Fruit fly (Drosophila melanogaster): ENCODE results near the gene CG9270.

CG9270 gene

dm6 chr2L:20956836-20957235, 22.9 kb upstream of the CG9270 start:
- TF ChIP-seq CG7101 (tag; optimal IDR thresholded peaks at IDR 0.05) (no peak), pad (GFP tag; optimal IDR thresholded peaks at IDR 0.05) (no peak)

- TF ChIP-seq bab1 (GFP tag; optimal IDR thresholded peaks at IDR 0.05), result no peak
- no peak for TF ChIP-seq CG7045 (GFP tag; optimal IDR thresholded peaks at IDR 0.05)
- no peak for TF ChIP-seq Crg-1 (GFP tag; optimal IDR thresholded peaks at IDR 0.05)
- TF ChIP-seq CG11617 (GFP tag; optimal IDR thresholded peaks at IDR 0.05), result no peak
- no peak for TF ChIP-seq CG5204 (GFP tag; optimal IDR thresholded peaks at IDR 0.05)
- no peak for TF ChIP-seq cnc (optimal IDR thresholded peaks at IDR 0.05)
- TF ChIP-seq CG1620 (GFP tag; optimal IDR thresholded peaks at IDR 0.05), result no peak
- TF ChIP-seq ovo (GFP tag; optimal IDR thresholded peaks at IDR 0.05), result no peak
- no peak for TF ChIP-seq CG12768 (GFP tag; optimal IDR thresholded peaks at IDR 0.05)
- no peak for TF ChIP-seq tj (GFP tag; optimal IDR thresholded peaks at IDR 0.05)
- TF ChIP-seq Mnt (GFP tag; optimal IDR thresholded peaks at IDR 0.05), result no peak
These were observed 17.4 kb upstream of the CG9270 start for dm6 chr2L:20951320-20951719.

- TF ChIP-seq CG33017 (tag; optimal IDR thresholded peaks at IDR 0.05), result no peak
- no peak for TF ChIP-seq CG12768 (GFP tag; optimal IDR thresholded peaks at IDR 0.05)
- no peak for TF ChIP-seq Clk (GFP tag; optimal IDR thresholded peaks at IDR 0.05)
- TF ChIP-seq kay (GFP tag; ENCODE audit: borderline replicate concordance), result no peak
- no peak for TF ChIP-seq Crg-1 (GFP tag; optimal IDR thresholded peaks at IDR 0.05)
- TF ChIP-seq bab1 (GFP tag; optimal IDR thresholded peaks at IDR 0.05), result no peak
- TF ChIP-seq ovo (GFP tag; optimal IDR thresholded peaks at IDR 0.05), result no peak
- no peak for TF ChIP-seq CG14711 (tag; optimal IDR thresholded peaks at IDR 0.05)
- no peak for TF ChIP-seq Mnt (GFP tag; optimal IDR thresholded peaks at IDR 0.05)
- no peak for TF ChIP-seq Hr96 (GFP tag; optimal IDR thresholded peaks at IDR 0.05)
- TF ChIP-seq CG1620 (GFP tag; optimal IDR thresholded peaks at IDR 0.05), result no peak
- TF ChIP-seq CG11617 (GFP tag; optimal IDR thresholded peaks at IDR 0.05), result no peak
- no peak for TF ChIP-seq pad (GFP tag; optimal IDR thresholded peaks at IDR 0.05)
- no peak for TF ChIP-seq CG7045 (GFP tag; optimal IDR thresholded peaks at IDR 0.05)
- TF ChIP-seq toe (GFP tag; optimal IDR thresholded peaks at IDR 0.05), result no peak
- TF ChIP-seq CG5204 (GFP tag; optimal IDR thresholded peaks at IDR 0.05), result no peak
- no peak for TF ChIP-seq tj (GFP tag; optimal IDR thresholded peaks at IDR 0.05)
These were observed 16.7 kb upstream of the CG9270 start for dm6 chr2L:20950421-20951108.

dm6 chr2L:20948625-20949024, 14.7 kb upstream of the CG9270 start:
- no peak for TF ChIP-seq cic (GFP tag; optimal IDR thresholded peaks at IDR 0.05)
- no peak for TF ChIP-seq CG12768 (GFP tag; optimal IDR thresholded peaks at IDR 0.05)
- TF ChIP-seq cnc (optimal IDR thresholded peaks at IDR 0.05), result no peak
- TF ChIP-seq kay (GFP tag; ENCODE audit: borderline replicate concordance), result no peak
- TF ChIP-seq CG33017 (tag; optimal IDR thresholded peaks at IDR 0.05), result no peak
- TF ChIP-seq CG7045 (GFP tag; optimal IDR thresholded peaks at IDR 0.05), result no peak
- no peak for TF ChIP-seq tj (GFP tag; optimal IDR thresholded peaks at IDR 0.05)
- no peak for TF ChIP-seq CG11617 (GFP tag; optimal IDR thresholded peaks at IDR 0.05)
- TF ChIP-seq Hr96 (GFP tag; optimal IDR thresholded peaks at IDR 0.05), result no peak
- no peak for TF ChIP-seq Clk (GFP tag; optimal IDR thresholded peaks at IDR 0.05)
- no peak for TF ChIP-seq CG1620 (GFP tag; optimal IDR thresholded peaks at IDR 0.05)
- TF ChIP-seq CG14711 (tag; optimal IDR thresholded peaks at IDR 0.05), result no peak
- no peak for TF ChIP-seq pad (GFP tag; optimal IDR thresholded peaks at IDR 0.05)
- TF ChIP-seq Mnt (GFP tag; optimal IDR thresholded peaks at IDR 0.05), result no peak
- TF ChIP-seq bab1 (GFP tag; optimal IDR thresholded peaks at IDR 0.05), result no peak
- TF ChIP-seq ovo (GFP tag; optimal IDR thresholded peaks at IDR 0.05), result no peak
- TF ChIP-seq CG5204 (GFP tag; optimal IDR thresholded peaks at IDR 0.05), result no peak
- TF ChIP-seq toe (GFP tag; optimal IDR thresholded peaks at IDR 0.05), result no peak
- no peak for TF ChIP-seq Crg-1 (GFP tag; optimal IDR thresholded peaks at IDR 0.05)
- no peak for TF ChIP-seq CG7101 (tag; optimal IDR thresholded peaks at IDR 0.05)

- no peak for TF ChIP-seq Hr96 (GFP tag; optimal IDR thresholded peaks at IDR 0.05)
- TF ChIP-seq ovo (GFP tag; optimal IDR thresholded peaks at IDR 0.05), result no peak
- TF ChIP-seq pad (GFP tag; optimal IDR thresholded peaks at IDR 0.05), result no peak
- TF ChIP-seq bab1 (GFP tag; optimal IDR thresholded peaks at IDR 0.05), result no peak
- no peak for TF ChIP-seq CG1620 (GFP tag; optimal IDR thresholded peaks at IDR 0.05)
- no peak for TF ChIP-seq CG12768 (GFP tag; optimal IDR thresholded peaks at IDR 0.05)
- no peak for TF ChIP-seq cnc (optimal IDR thresholded peaks at IDR 0.05)
- TF ChIP-seq toe (GFP tag; optimal IDR thresholded peaks at IDR 0.05), result no peak
- TF ChIP-seq tj (GFP tag; optimal IDR thresholded peaks at IDR 0.05), result no peak
- no peak for TF ChIP-seq CG11617 (GFP tag; optimal IDR thresholded peaks at IDR 0.05)
- TF ChIP-seq CG7101 (tag; optimal IDR thresholded peaks at IDR 0.05), result no peak
- TF ChIP-seq Crg-1 (GFP tag; optimal IDR thresholded peaks at IDR 0.05), result no peak
- no peak for TF ChIP-seq CG33017 (tag; optimal IDR thresholded peaks at IDR 0.05)
- no peak for TF ChIP-seq CG14711 (tag; optimal IDR thresholded peaks at IDR 0.05)
These were observed 11.1 kb upstream of the CG9270 start for dm6 chr2L:20944886-20945558.

- TF ChIP-seq CG1620 (GFP tag; optimal IDR thresholded peaks at IDR 0.05) (no peak), ovo (GFP tag; optimal IDR thresholded peaks at IDR 0.05) (no peak), Hr96 (GFP tag; optimal IDR thresholded peaks at IDR 0.05) (no peak), cic (GFP tag; optimal IDR thresholded peaks at IDR 0.05) (no peak), CG14711 (tag; optimal IDR thresholded peaks at IDR 0.05) (no peak), pad (GFP tag; optimal IDR thresholded peaks at IDR 0.05) (no peak)
These were observed 10.4 kb upstream of the CG9270 start for dm6 chr2L:20944342-20944741.
